Worm (Caenorhabditis elegans) whole organism, early embryonic: ENCODE data around the gene F22B3.5.

Experiments used
- F13C5.2 ChIP-seq: sonication (generic microtip); optimal IDR thresholded peaks from 2 replicates; lab custom pipeline; 2017; ENCODE audit warnings: mild to moderate bottlenecking, missing genetic modification characterization, inconsistent platforms, missing compliant biosample characterization
- ama-1 ChIP-seq: fragments of 150-350 bp; optimal IDR thresholded peaks from 2 replicates; lab custom pipeline; 2014
- ceh-13 ChIP-seq: fragments of 200-800 bp; sonication (Bioruptor generic); optimal IDR thresholded peaks from 2 replicates; lab custom pipeline; 2018; ENCODE audit warnings: mild to moderate bottlenecking, missing genetic modification characterization, missing compliant biosample characterization
- flt-1 ChIP-seq: fragments of 200-800 bp; sonication (Bioruptor generic); IDR thresholded peaks from 2 replicates; pipeline ENCODE4 v1.3.6; 2022; ENCODE audit warnings: missing genetic modification characterization, missing compliant biosample characterization
- sea-1 ChIP-seq: fragments of 200-800 bp; sonication (Bioruptor generic); conservative IDR thresholded peaks from 2 replicates; pipeline ENCODE4 v1.3.6; 2022; ENCODE audit warnings: missing genetic modification characterization, missing compliant biosample characterization
- tbx-11 ChIP-seq: fragments of 200-800 bp; sonication (Bioruptor generic); IDR thresholded peaks from 2 replicates; pipeline ENCODE4 v1.3.6; 2022; ENCODE audit warnings: missing genetic modification characterization, missing compliant biosample characterization

- no peak for TF ChIP-seq flt-1 (GFP tag; lab: Robert Waterston, UW)
- no peak for TF ChIP-seq ama-1 (lab: Kevin White, UChicago)
- no peak for TF ChIP-seq sea-1 (GFP tag; lab: Robert Waterston, UW)
- no peak for TF ChIP-seq F13C5.2 (tag; lab: Kevin White, UChicago)
- no peak for TF ChIP-seq tbx-11
- TF ChIP-seq ceh-13 (GFP tag; lab: Kevin White, UChicago), result no peak
These were observed 21.6 kb upstream of the F22B3.5 start for ce11 chrIV:11438255-11438654.
